Worm (Caenorhabditis elegans) whole organism, mixed stage, embryonic: Measurements from ENCODE around the gene oac-57.
A peak's percentile ranks its signal among the peaks of the same experiment; 100 is the strongest.

Experiments
- bed-3 ChIP-seq: fragments of 200-800 bp; sonication (Bioruptor generic); optimal IDR thresholded peaks from 3 replicates; lab custom pipeline; 2018; ENCODE audit warnings: mild to moderate bottlenecking, missing genetic modification characterization, moderate library complexity, missing compliant biosample characterization
- ceh-39 ChIP-seq: fragments of 150-350 bp; optimal IDR thresholded peaks from 2 replicates; lab custom pipeline; 2014; ENCODE audit warnings: missing biosample characterization, missing genetic modification characterization
- ceh-43 ChIP-seq: fragments of 200-800 bp; sonication (Bioruptor generic); optimal IDR thresholded peaks from 2 replicates; lab custom pipeline; 2018; ENCODE audit warnings: mild to moderate bottlenecking, missing genetic modification characterization, moderate library complexity, missing compliant biosample characterization
- ceh-83 ChIP-seq: fragments of 200-800 bp; sonication (Bioruptor generic); optimal IDR thresholded peaks from 2 replicates; lab custom pipeline; 2018; ENCODE audit warnings: mild to moderate bottlenecking, missing genetic modification characterization, missing compliant biosample characterization
- ces-1 ChIP-seq: fragments of 150-350 bp; optimal IDR thresholded peaks from 2 replicates; lab custom pipeline; 2014; ENCODE audit warnings: missing biosample characterization, missing genetic modification reagents, missing genetic modification characterization
- cnd-1 ChIP-seq: fragments of 200-800 bp; sonication (Bioruptor generic); optimal IDR thresholded peaks from 2 replicates; lab custom pipeline; 2018; ENCODE audit warnings: mild to moderate bottlenecking, missing genetic modification characterization, missing compliant biosample characterization
- drap-1 ChIP-seq: fragments of 200-800 bp; sonication (Bioruptor generic); optimal IDR thresholded peaks from 3 replicates; lab custom pipeline; 2018; ENCODE audit warnings: mild to moderate bottlenecking, missing genetic modification characterization, missing compliant biosample characterization
- elt-1 ChIP-seq: sonication (generic microtip); optimal IDR thresholded peaks from 2 replicates; lab custom pipeline; 2017; ENCODE audit warnings: missing genetic modification characterization, mild to moderate bottlenecking, missing compliant biosample characterization, antibody characterized with exemption, moderate library complexity, borderline replicate concordance; ENCODE audit not compliant: insufficient read depth
- elt-3 ChIP-seq: fragments of 150-350 bp; optimal IDR thresholded peaks from 2 replicates; lab custom pipeline; 2014; ENCODE audit warnings: missing biosample characterization, missing genetic modification characterization
- flh-1 ChIP-seq: fragments of 200-800 bp; sonication (Bioruptor generic); optimal IDR thresholded peaks from 2 replicates; lab custom pipeline; 2018; ENCODE audit warnings: mild to moderate bottlenecking, missing genetic modification characterization, moderate library complexity, missing compliant biosample characterization
- ham-2 ChIP-seq: fragments of 200-800 bp; sonication (Bioruptor generic); optimal IDR thresholded peaks from 2 replicates; lab custom pipeline; 2018; ENCODE audit warnings: mild to moderate bottlenecking, missing genetic modification characterization, missing compliant biosample characterization
- hlh-1 ChIP-seq: fragments of 150-350 bp; optimal IDR thresholded peaks from 2 replicates; lab custom pipeline; 2014; ENCODE audit warnings: missing biosample characterization, missing genetic modification reagents, missing genetic modification characterization
- lin-13 ChIP-seq: fragments of 150-350 bp; optimal IDR thresholded peaks from 2 replicates; lab custom pipeline; 2014; ENCODE audit warnings: missing biosample characterization, missing genetic modification characterization
- lin-32 ChIP-seq: fragments of 200-800 bp; sonication (Bioruptor generic); optimal IDR thresholded peaks from 2 replicates; lab custom pipeline; 2018; ENCODE audit warnings: mild to moderate bottlenecking, missing genetic modification characterization, missing compliant biosample characterization
- lsy-2 ChIP-seq: fragments of 150-350 bp; optimal IDR thresholded peaks from 2 replicates; lab custom pipeline; 2014; ENCODE audit warnings: missing biosample characterization, missing genetic modification characterization
- mab-5 ChIP-seq: fragments of 150-350 bp; optimal IDR thresholded peaks from 2 replicates; lab custom pipeline; 2014; ENCODE audit warnings: missing biosample characterization, missing genetic modification characterization
- mls-2 ChIP-seq: sonication (generic microtip); optimal IDR thresholded peaks from 2 replicates; lab custom pipeline; 2016; ENCODE audit warnings: mild to moderate bottlenecking, missing genetic modification characterization, moderate library complexity, missing compliant biosample characterization
- nhr-12 ChIP-seq: fragments of 150-350 bp; optimal IDR thresholded peaks from 2 replicates; lab custom pipeline; 2014; ENCODE audit warnings: missing biosample characterization, missing genetic modification characterization
- nhr-2 ChIP-seq: fragments of 150-350 bp; optimal IDR thresholded peaks from 2 replicates; lab custom pipeline; 2014; ENCODE audit warnings: missing biosample characterization, missing genetic modification characterization
- nhr-28 ChIP-seq: fragments of 150-350 bp; optimal IDR thresholded peaks from 2 replicates; lab custom pipeline; 2014; ENCODE audit warnings: missing biosample characterization, missing genetic modification characterization
- nhr-76 ChIP-seq: sonication (generic microtip); optimal IDR thresholded peaks from 2 replicates; lab custom pipeline; 2017; ENCODE audit warnings: missing biosample characterization, missing genetic modification characterization
- pha-4 ChIP-seq: fragments of 150-350 bp; optimal IDR thresholded peaks from 2 replicates; lab custom pipeline; 2018; ENCODE audit warnings: missing biosample characterization, missing genetic modification reagents, missing genetic modification characterization
- sem-2 ChIP-seq: fragments of 200-800 bp; sonication (Bioruptor generic); optimal IDR thresholded peaks from 2 replicates; lab custom pipeline; 2018; ENCODE audit warnings: mild to moderate bottlenecking, missing genetic modification characterization, missing compliant biosample characterization
- snpc-4 ChIP-seq: fragments of 150-350 bp; optimal IDR thresholded peaks from 2 replicates; lab custom pipeline; 2014; ENCODE audit warnings: missing biosample characterization, missing genetic modification characterization
- tbx-8 ChIP-seq: fragments of 200-800 bp; sonication (Bioruptor generic); optimal IDR thresholded peaks from 2 replicates; lab custom pipeline; 2018; ENCODE audit warnings: mild to moderate bottlenecking, missing genetic modification characterization, moderate library complexity, missing compliant biosample characterization
- unc-62 ChIP-seq: fragments of 150-350 bp; optimal IDR thresholded peaks from 2 replicates; lab custom pipeline; 2014; ENCODE audit warnings: missing biosample characterization, missing genetic modification reagents, missing genetic modification characterization
- zip-8 ChIP-seq: fragments of 150-350 bp; optimal IDR thresholded peaks from 2 replicates; lab custom pipeline; 2014; ENCODE audit warnings: missing biosample characterization, missing genetic modification characterization
- ztf-11 ChIP-seq: fragments of 150-350 bp; optimal IDR thresholded peaks from 2 replicates; lab custom pipeline; 2014; ENCODE audit warnings: missing biosample characterization, missing genetic modification characterization

Gene oac-57

ce11 chrIV:12307720-12308119 lies at the start of gene oac-57:
Gene oac-57 (minus strand): TSS chrIV:12307820.
- TF ChIP-seq ceh-39, result no peak
- TF ChIP-seq elt-1 (tag; lab: Kevin White, UChicago), result no peak
- no peak for TF ChIP-seq mab-5 (tag; lab: Kevin White, UChicago)
- no peak for TF ChIP-seq elt-3 (tag; lab: Kevin White, UChicago)

DNA sequence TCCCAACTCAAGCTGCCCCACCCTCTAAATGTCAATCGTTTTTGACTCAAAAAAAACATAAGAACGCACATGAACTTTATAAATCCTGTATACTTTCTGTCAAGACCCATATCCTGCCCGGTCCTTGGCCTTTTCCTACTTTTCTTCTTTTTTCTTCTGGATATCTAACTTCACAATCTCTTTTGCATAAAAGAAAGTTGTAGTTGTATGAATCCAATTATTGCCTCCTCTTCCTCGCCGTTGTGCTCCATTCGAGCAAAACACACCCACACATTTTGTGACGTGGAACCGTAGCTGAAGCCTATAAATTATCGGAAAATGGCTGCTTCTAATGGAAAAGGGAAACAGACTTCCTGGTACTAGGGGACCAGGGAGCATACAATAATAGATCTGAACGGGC lies 42.6 kb upstream of the oac-57 start:
- TF ChIP-seq ces-1 (peak; percentile 23), hlh-1 (no peak), sem-2 (GFP tag; lab: Kevin White, UChicago) (no peak), unc-62 (GFP tag; lab: Kevin White, UChicago) (no peak), flh-1 (GFP tag; lab: Kevin White, UChicago) (no peak), ceh-39 (no peak)

- TF ChIP-seq lsy-2 (no peak), flh-1 (GFP tag; lab: Kevin White, UChicago) (no peak), zip-8 (tag; lab: Kevin White, UChicago) (no peak)
These were observed 42.0 kb upstream of the oac-57 start, which contains the start of gene best-22 for ce11 chrIV:12349639-12350038. Gene best-22 (plus strand): TSS chrIV:12349939.

DNA sequence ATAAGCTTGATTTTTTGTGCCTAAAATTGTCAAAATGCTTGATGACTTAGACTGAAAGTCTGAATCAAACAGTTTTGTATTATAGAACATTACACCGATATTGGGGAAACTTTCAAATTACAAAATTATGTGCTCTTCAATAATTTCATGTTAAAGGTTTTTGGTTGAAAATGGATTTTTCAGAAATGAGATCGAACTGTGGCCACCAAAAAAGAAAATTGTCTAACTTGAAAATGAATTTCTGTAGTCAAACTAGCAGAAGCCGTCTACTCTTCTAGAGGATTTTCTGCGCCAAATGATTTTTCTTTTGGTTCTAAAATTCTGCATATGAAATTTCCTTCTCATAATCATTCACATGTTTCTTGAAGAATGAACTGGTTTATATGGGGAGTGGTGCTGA lies 33.3 kb upstream of the oac-57 start:
- no peak for TF ChIP-seq snpc-4 (tag; lab: Kevin White, UChicago)
- no peak for TF ChIP-seq mls-2
- TF ChIP-seq mab-5 (tag; lab: Kevin White, UChicago), result no peak
- TF ChIP-seq drap-1, result no peak
- TF ChIP-seq nhr-76 (tag; lab: Kevin White, UChicago), result no peak
- no peak for TF ChIP-seq tbx-8 (GFP tag; lab: Kevin White, UChicago)
- TF ChIP-seq ceh-83 (GFP tag; lab: Kevin White, UChicago), result no peak
- no peak for TF ChIP-seq nhr-28
- no peak for TF ChIP-seq hlh-1
- no peak for TF ChIP-seq bed-3 (GFP tag; lab: Kevin White, UChicago)
- TF ChIP-seq flh-1 (GFP tag; lab: Kevin White, UChicago), result no peak

DNA sequence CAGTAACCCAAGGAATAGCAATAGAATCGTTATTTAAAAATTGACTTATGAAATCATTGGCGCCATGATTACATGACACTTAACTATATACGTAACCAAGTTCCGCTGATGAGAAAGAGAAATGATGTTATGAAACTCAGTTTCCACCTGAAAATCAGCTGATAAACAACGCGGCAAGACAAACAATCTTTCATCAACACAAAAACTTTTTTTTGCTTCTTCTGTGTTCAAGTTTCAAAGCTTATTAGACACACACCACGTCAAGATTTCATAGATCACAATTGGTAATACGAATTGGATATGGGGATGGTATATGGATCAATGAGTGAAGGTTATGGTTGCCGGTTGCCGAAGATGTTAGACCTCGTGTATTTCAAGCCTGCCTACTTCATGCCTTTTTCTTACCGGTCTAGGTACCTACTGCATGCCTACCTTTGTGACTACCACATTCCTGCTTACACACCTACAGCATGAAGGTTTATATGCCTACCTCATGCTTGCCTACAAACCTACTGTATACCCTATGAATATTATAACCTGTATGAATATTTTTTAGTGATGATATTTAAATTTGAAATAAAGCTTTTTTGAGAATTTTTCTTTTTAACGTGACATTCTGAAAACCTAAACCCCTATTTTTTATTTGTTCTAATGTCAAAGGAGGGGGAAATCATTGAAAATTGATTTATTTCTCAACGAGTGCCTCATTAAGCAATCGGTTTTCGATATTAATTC lies 29.4 kb upstream of the oac-57 start, which contains the start of the genes F19B6.10 and wht-5:
TSS of gene F19B6.10 (plus strand) at position 301 of the 735 bp plus-strand sequence.
TSS of gene wht-5 (plus strand) at position 685 of the 735 bp plus-strand sequence.
- no peak for TF ChIP-seq ztf-11 (tag; lab: Kevin White, UChicago)
- no peak for TF ChIP-seq cnd-1
- no peak for TF ChIP-seq hlh-1
- TF ChIP-seq lin-32, result no peak
- no peak for TF ChIP-seq flh-1 (GFP tag; lab: Kevin White, UChicago)
- TF ChIP-seq nhr-76 (tag; lab: Kevin White, UChicago), result no peak
- TF ChIP-seq nhr-12 (tag; lab: Kevin White, UChicago), result no peak
- no peak for TF ChIP-seq mls-2

DNA sequence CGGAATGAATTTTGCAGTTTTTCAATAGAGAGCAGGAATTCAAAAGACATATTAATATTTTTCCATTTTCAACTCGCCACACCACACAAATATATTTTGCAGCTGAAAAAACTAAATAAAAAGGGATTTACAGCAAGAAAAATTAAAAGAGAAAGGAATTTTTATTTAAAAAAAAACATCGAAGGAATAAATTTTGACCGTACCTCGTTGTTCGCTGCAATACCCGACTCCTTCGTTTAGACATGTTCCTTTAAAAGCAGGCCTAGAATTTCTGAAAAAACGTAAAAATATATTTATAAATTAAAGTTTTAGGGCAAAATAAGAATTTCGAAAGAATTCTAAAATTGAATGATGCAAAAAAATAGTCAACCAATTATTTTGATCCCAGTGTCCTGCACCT lies 28.2 kb upstream of the oac-57 start, which contains the start of gene F19B6.1:
TSS of gene F19B6.1 (minus strand) at position 278 of the 400 bp plus-strand sequence.
- no peak for TF ChIP-seq pha-4 (tag; lab: Kevin White, UChicago)
- no peak for TF ChIP-seq lin-13
- no peak for TF ChIP-seq mls-2
- TF ChIP-seq ceh-39, result no peak
- no peak for TF ChIP-seq ham-2 (GFP tag; lab: Kevin White, UChicago)
- no peak for TF ChIP-seq lsy-2
- no peak for TF ChIP-seq drap-1

DNA sequence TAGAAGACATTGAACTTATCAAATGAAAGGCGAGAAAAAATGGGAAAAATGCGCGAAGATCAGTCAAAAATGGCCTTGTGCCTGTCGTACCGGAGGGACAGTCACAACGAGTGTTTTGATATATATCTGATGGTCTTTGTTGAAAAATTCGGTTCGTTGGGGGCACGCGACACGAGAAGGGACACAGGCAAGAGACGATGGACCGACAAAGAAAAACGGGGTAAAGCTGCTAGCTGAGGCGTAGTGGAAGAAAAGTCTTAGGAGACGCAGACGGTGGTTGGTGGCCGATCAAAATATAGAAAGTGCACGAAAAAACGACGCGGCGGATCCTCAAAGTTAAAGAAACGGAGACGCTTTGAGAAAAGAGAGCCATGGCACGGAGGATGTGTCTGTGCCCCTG lies 27.6 kb upstream of the oac-57 start:
- TF ChIP-seq nhr-2 (tag; lab: Kevin White, UChicago), result no peak
- TF ChIP-seq ceh-43 (GFP tag; lab: Kevin White, UChicago), result no peak
